Fruit fly (Drosophila melanogaster) whole organism, prepupa: Measurements from ENCODE around the gene CG17650.

Experiments used
- CG10631 ChIP-seq: fragments of 200-800 bp; sonication (Bioruptor generic); optimal IDR thresholded peaks from 2 replicates; lab custom pipeline; 2016; ENCODE audit warnings: missing biosample characterization, missing genetic modification characterization
- CG10669 ChIP-seq: fragments of 200-800 bp; sonication (Bioruptor generic); optimal IDR thresholded peaks from 3 replicates; lab custom pipeline; 2018; ENCODE audit warnings: missing biosample characterization, mild to moderate bottlenecking, missing genetic modification characterization, moderate library complexity
- CG11294 ChIP-seq: fragments of 200-800 bp; sonication (Bioruptor generic); IDR thresholded peaks from 2 replicates; pipeline ENCODE4 v1.3.6; 2022; ENCODE audit warnings: missing biosample characterization, missing genetic modification characterization
- CG11762 ChIP-seq: fragments of 200-800 bp; sonication (Bioruptor generic); optimal IDR thresholded peaks from 3 replicates; lab custom pipeline; 2016; ENCODE audit warnings: missing biosample characterization, missing genetic modification characterization; ENCODE audit not compliant: insufficient read depth
- CG11902 ChIP-seq: fragments of 200-800 bp; sonication (Bioruptor generic); optimal IDR thresholded peaks from 3 replicates; lab custom pipeline; 2016; ENCODE audit warnings: missing biosample characterization, missing genetic modification characterization
- CG15336 ChIP-seq: fragments of 200-800 bp; sonication (Bioruptor generic); IDR thresholded peaks from 2 replicates; pipeline ENCODE4 v1.3.6; 2022; ENCODE audit warnings: missing biosample characterization, missing genetic modification characterization
- CG1621 ChIP-seq: fragments of 200-800 bp; sonication (Bioruptor generic); optimal IDR thresholded peaks from 3 replicates; lab custom pipeline; 2018; ENCODE audit warnings: missing biosample characterization, mild to moderate bottlenecking, missing genetic modification characterization
- CG16779 ChIP-seq: fragments of 200-800 bp; sonication (Bioruptor generic); optimal IDR thresholded peaks from 3 replicates; lab custom pipeline; 2017; ENCODE audit warnings: missing biosample characterization, mild to moderate bottlenecking, missing genetic modification characterization
- CG3032 ChIP-seq: fragments of 200-800 bp; optimal IDR thresholded peaks from 2 replicates; lab custom pipeline; 2019; ENCODE audit warnings: missing biosample characterization, mild to moderate bottlenecking, missing genetic modification characterization, moderate library complexity
- CG32006 ChIP-seq: fragments of 200-800 bp; sonication (Bioruptor generic); optimal IDR thresholded peaks from 3 replicates; lab custom pipeline; 2017; ENCODE audit warnings: missing biosample characterization, mild to moderate bottlenecking, missing genetic modification characterization
- CG34406 ChIP-seq: fragments of 200-800 bp; sonication (Bioruptor generic); optimal IDR thresholded peaks from 3 replicates; lab custom pipeline; 2016; ENCODE audit warnings: missing biosample characterization, missing genetic modification characterization
- CG3919 ChIP-seq: fragments of 200-800 bp; sonication (Bioruptor generic); optimal IDR thresholded peaks from 3 replicates; lab custom pipeline; 2016; ENCODE audit warnings: missing biosample characterization, missing genetic modification characterization
- CG4318 ChIP-seq: fragments of 200-800 bp; sonication (Bioruptor generic); optimal IDR thresholded peaks from 3 replicates; lab custom pipeline; 2017; ENCODE audit warnings: missing biosample characterization, mild to moderate bottlenecking, missing genetic modification characterization
- CG6276 ChIP-seq: fragments of 200-800 bp; sonication (Bioruptor generic); optimal IDR thresholded peaks from 2 replicates; lab custom pipeline; 2017; ENCODE audit warnings: missing biosample characterization, mild to moderate bottlenecking, missing genetic modification characterization
- CG6792 ChIP-seq: fragments of 200-800 bp; sonication (Bioruptor generic); optimal IDR thresholded peaks from 3 replicates; lab custom pipeline; 2016; ENCODE audit warnings: missing biosample characterization, missing genetic modification characterization
- CG6808 ChIP-seq: fragments of 200-800 bp; sonication (Bioruptor generic); optimal IDR thresholded peaks from 3 replicates; lab custom pipeline; 2017; ENCODE audit warnings: missing biosample characterization, missing genetic modification characterization, mild to moderate bottlenecking, moderate library complexity, missing genetic modification reagents
- CG6854 ChIP-seq: fragments of 200-800 bp; sonication (Bioruptor generic); optimal IDR thresholded peaks from 2 replicates; lab custom pipeline; 2017; ENCODE audit warnings: missing biosample characterization, mild to moderate bottlenecking, missing genetic modification characterization
- CG8119 ChIP-seq: fragments of 200-800 bp; sonication (Bioruptor generic); IDR thresholded peaks from 3 replicates; pipeline ENCODE4 v1.3.6; 2022; ENCODE audit warnings: missing biosample characterization, missing genetic modification characterization
- CG8632 ChIP-seq: fragments of 200-800 bp; sonication (Bioruptor generic); optimal IDR thresholded peaks from 3 replicates; lab custom pipeline; 2016; ENCODE audit warnings: missing biosample characterization, missing genetic modification characterization
- Eip75B ChIP-seq: fragments of 200-800 bp; sonication (Bioruptor generic); optimal IDR thresholded peaks from 3 replicates; lab custom pipeline; 2016; ENCODE audit warnings: missing biosample characterization, missing genetic modification characterization
- Eip78C ChIP-seq: fragments of 200-800 bp; sonication (Bioruptor generic); peaks from one replicate; lab custom pipeline; 2016; ENCODE audit warnings: missing biosample characterization, missing genetic modification characterization
- Eip93F ChIP-seq: fragments of 200-800 bp; sonication (Bioruptor generic); optimal IDR thresholded peaks from 2 replicates; lab custom pipeline; 2016; ENCODE audit warnings: missing biosample characterization, mild to moderate bottlenecking, missing genetic modification characterization
- Ets21C ChIP-seq: fragments of 200-800 bp; sonication (Bioruptor generic); optimal IDR thresholded peaks from 3 replicates; lab custom pipeline; 2016; ENCODE audit warnings: missing biosample characterization, missing genetic modification characterization
- Ets96B ChIP-seq: fragments of 200-800 bp; optimal IDR thresholded peaks from 2 replicates; lab custom pipeline; 2019; ENCODE audit warnings: missing biosample characterization, mild to moderate bottlenecking, missing genetic modification characterization, moderate library complexity
- Gug ChIP-seq: fragments of 200-800 bp; sonication (Bioruptor generic); IDR thresholded peaks from 2 replicates; pipeline ENCODE4 v1.3.6; 2022; ENCODE audit warnings: missing biosample characterization, missing genetic modification characterization
- Hr38 ChIP-seq: sonication (Bioruptor generic); optimal IDR thresholded peaks from 2 replicates; lab custom pipeline; 2016; ENCODE audit warnings: missing biosample characterization, missing genetic modification characterization
- Hr4 ChIP-seq: fragments of 200-800 bp; sonication (Bioruptor generic); optimal IDR thresholded peaks from 3 replicates; lab custom pipeline; 2016; ENCODE audit warnings: missing biosample characterization, missing genetic modification characterization
- Lpt ChIP-seq: fragments of 200-800 bp; sonication (Bioruptor generic); optimal IDR thresholded peaks from 3 replicates; lab custom pipeline; 2016; ENCODE audit warnings: missing biosample characterization, missing genetic modification characterization
- Met ChIP-seq: fragments of 200-800 bp; sonication (Bioruptor generic); optimal IDR thresholded peaks from 3 replicates; lab custom pipeline; 2016; ENCODE audit warnings: missing biosample characterization, missing genetic modification characterization
- OdsH ChIP-seq: fragments of 200-800 bp; sonication (Bioruptor generic); optimal IDR thresholded peaks from 3 replicates; lab custom pipeline; 2016; ENCODE audit warnings: missing biosample characterization, missing genetic modification characterization
- Smox ChIP-seq: fragments of 200-800 bp; sonication (Bioruptor generic); optimal IDR thresholded peaks from 3 replicates; lab custom pipeline; 2016; ENCODE audit warnings: missing biosample characterization, missing genetic modification characterization
- Sox102F ChIP-seq: fragments of 200-800 bp; sonication (Bioruptor generic); optimal IDR thresholded peaks from 2 replicates; lab custom pipeline; 2016; ENCODE audit warnings: missing biosample characterization, mild to moderate bottlenecking, missing genetic modification characterization
- Sox14 ChIP-seq: fragments of 200-800 bp; sonication (Bioruptor generic); optimal IDR thresholded peaks from 3 replicates; lab custom pipeline; 2016; ENCODE audit warnings: missing biosample characterization, missing genetic modification characterization
- Sox15 ChIP-seq: fragments of 200-800 bp; sonication (Bioruptor generic); optimal IDR thresholded peaks from 3 replicates; lab custom pipeline; 2016; ENCODE audit warnings: missing biosample characterization, missing genetic modification characterization
- achi ChIP-seq: fragments of 200-800 bp; sonication (Bioruptor generic); optimal IDR thresholded peaks from 3 replicates; lab custom pipeline; 2016; ENCODE audit warnings: missing biosample characterization, missing genetic modification characterization
- acj6 ChIP-seq: fragments of 200-800 bp; sonication (Bioruptor generic); optimal IDR thresholded peaks from 3 replicates; lab custom pipeline; 2016; ENCODE audit warnings: missing biosample characterization, missing genetic modification characterization
- cyc ChIP-seq: fragments of 200-800 bp; sonication (Bioruptor generic); optimal IDR thresholded peaks from 3 replicates; lab custom pipeline; 2016; ENCODE audit warnings: missing biosample characterization, missing genetic modification characterization
- dac ChIP-seq: fragments of 200-800 bp; sonication (Bioruptor generic); optimal IDR thresholded peaks from 2 replicates; lab custom pipeline; 2017; ENCODE audit warnings: missing biosample characterization, mild to moderate bottlenecking, missing genetic modification characterization
- dsx ChIP-seq: fragments of 200-800 bp; optimal IDR thresholded peaks from 3 replicates; lab custom pipeline; 2019; ENCODE audit warnings: missing biosample characterization, mild to moderate bottlenecking, missing genetic modification characterization, moderate library complexity; ENCODE audit not compliant: poor library complexity, severe bottlenecking
- eg ChIP-seq: fragments of 200-800 bp; sonication (Bioruptor generic); IDR thresholded peaks from 3 replicates; pipeline ENCODE4 v1.3.6; 2022; ENCODE audit warnings: missing biosample characterization, missing genetic modification characterization
- esn ChIP-seq: fragments of 200-800 bp; sonication (Bioruptor generic); optimal IDR thresholded peaks from 2 replicates; lab custom pipeline; 2016; ENCODE audit warnings: missing biosample characterization, mild to moderate bottlenecking, missing genetic modification characterization, moderate library complexity
- fd59A ChIP-seq: fragments of 200-800 bp; sonication (Bioruptor generic); optimal IDR thresholded peaks from 2 replicates; lab custom pipeline; 2017; ENCODE audit warnings: missing biosample characterization, mild to moderate bottlenecking, missing genetic modification characterization, missing genetic modification reagents
- fd85E ChIP-seq: fragments of 200-800 bp; sonication (Bioruptor generic); optimal IDR thresholded peaks from 3 replicates; lab custom pipeline; 2016; ENCODE audit warnings: missing biosample characterization, missing genetic modification characterization
- fkh ChIP-seq: fragments of 200-800 bp; sonication (Bioruptor generic); optimal IDR thresholded peaks from 3 replicates; lab custom pipeline; 2017; ENCODE audit warnings: missing biosample characterization, mild to moderate bottlenecking, missing genetic modification characterization, moderate library complexity
- lz ChIP-seq: fragments of 200-800 bp; sonication (Bioruptor generic); optimal IDR thresholded peaks from 3 replicates; lab custom pipeline; 2016; ENCODE audit warnings: missing biosample characterization, missing genetic modification characterization
- net ChIP-seq: fragments of 200-800 bp; sonication (Bioruptor generic); optimal IDR thresholded peaks from 3 replicates; lab custom pipeline; 2016; ENCODE audit warnings: missing biosample characterization, missing genetic modification characterization
- pdm3 ChIP-seq: fragments of 200-800 bp; sonication (Bioruptor generic); optimal IDR thresholded peaks from 3 replicates; lab custom pipeline; 2016; ENCODE audit warnings: missing biosample characterization, missing genetic modification characterization
- salr ChIP-seq, 2 experiments: fragments of 200-800 bp; sonication (Bioruptor generic); optimal IDR thresholded peaks; 3 replicates each; lab custom pipeline; 2016 to 2018; ENCODE audit warnings: missing biosample characterization in 2 of 2, missing genetic modification characterization in 2 of 2, mild to moderate bottlenecking in 1 of 2
- spab ChIP-seq: fragments of 200-800 bp; sonication (Bioruptor generic); optimal IDR thresholded peaks from 2 replicates; lab custom pipeline; 2017; ENCODE audit warnings: missing biosample characterization, mild to moderate bottlenecking, missing genetic modification characterization, missing genetic modification reagents
- ss ChIP-seq, 2 experiments: fragments of 200-800 bp; sonication (Bioruptor generic); optimal IDR thresholded peaks; 2 replicates in 1 of 2; 3 replicates in 1 of 2; lab custom pipeline; 2017 to 2018; ENCODE audit warnings: mild to moderate bottlenecking in 2 of 2, missing biosample characterization in 2 of 2, missing genetic modification characterization in 2 of 2, moderate library complexity in 1 of 2
- svp ChIP-seq: fragments of 200-800 bp; sonication (Bioruptor generic); peaks from one replicate; lab custom pipeline; 2016; ENCODE audit warnings: missing biosample characterization, missing genetic modification characterization
- topi ChIP-seq: fragments of 200-800 bp; sonication (Bioruptor generic); optimal IDR thresholded peaks from 3 replicates; lab custom pipeline; 2016; ENCODE audit warnings: missing biosample characterization, missing genetic modification characterization

The CG17650 gene

DNA sequence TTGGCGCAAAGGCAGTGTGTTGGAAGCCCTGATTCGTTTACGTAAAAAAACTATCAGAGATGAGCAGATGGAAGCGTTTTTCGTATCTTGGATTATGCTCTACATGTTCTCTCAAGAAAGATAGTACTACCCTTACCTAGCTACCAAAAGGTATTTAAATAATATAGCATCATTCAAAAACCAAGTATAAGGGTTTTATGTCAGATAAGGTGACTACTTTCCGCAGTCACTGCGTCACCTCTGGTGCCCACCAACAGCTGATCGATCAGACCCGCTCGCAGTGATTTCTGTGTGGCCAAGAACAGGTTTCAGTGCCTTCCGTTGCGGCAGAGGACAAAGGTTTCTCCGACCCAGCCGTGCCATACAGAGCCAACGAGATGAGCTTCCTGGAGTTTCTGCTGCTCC is 29.3 kb downstream of the CG17650 start, which contains the start of the genes Eno and CG31937:
Eno (minus strand) TSS at position 30 of the 405 bp plus-strand sequence.
CG31937 (plus strand) TSS at position 281 of the 405 bp plus-strand sequence.
- TF ChIP-seq salr (GFP tag; optimal IDR thresholded peaks at IDR 0.05; lab: Kevin White, UChicago) (peak in 1 of 2 experiments; percentile 47), CG8119 (GFP tag; lab: Robert Waterston, UW) (peak; percentile 67), achi (GFP tag; lab: Kevin White, UChicago) (peak; percentile 47), CG11294 (GFP tag; lab: Robert Waterston, UW) (no peak), Ets21C (GFP tag; lab: Kevin White, UChicago) (peak; percentile 41), OdsH (GFP tag; lab: Kevin White, UChicago) (peak; percentile 72), ss (GFP tag; optimal IDR thresholded peaks at IDR 0.05; lab: Kevin White, UChicago) (peak in 1 of 2 experiments; percentile 30), svp (GFP tag; lab: Kevin White, UChicago) (peak; percentile 85), dac (GFP tag; lab: Kevin White, UChicago) (peak; percentile 73), CG32006 (GFP tag; lab: Kevin White, UChicago) (peak; percentile 74), Hr4 (GFP tag; lab: Kevin White, UChicago) (peak; percentile 77), topi (GFP tag; lab: Kevin White, UChicago) (peak; percentile 49), pdm3 (GFP tag; lab: Kevin White, UChicago) (peak; percentile 76), Hr38 (GFP tag; lab: Kevin White, UChicago) (peak; percentile 13), CG11762 (peak; percentile 34), CG4318 (GFP tag; lab: Kevin White, UChicago) (peak; percentile 41), CG3032 (tag; lab: Kevin White, UChicago) (peak; percentile 54), Gug (GFP tag; lab: Robert Waterston, UW) (peak; percentile 49), CG6808 (GFP tag; lab: Kevin White, UChicago) (peak; percentile 42), Eip78C (peak; percentile 76), fd59A (GFP tag; lab: Kevin White, UChicago) (no peak), net (peak; percentile 57), CG11902 (GFP tag; lab: Kevin White, UChicago) (no peak), Sox15 (GFP tag; lab: Kevin White, UChicago) (no peak), esn (GFP tag; lab: Kevin White, UChicago) (peak; percentile 74), CG10669 (GFP tag; lab: Kevin White, UChicago) (peak; percentile 1), CG10631 (peak; percentile 54), Sox14 (GFP tag; lab: Kevin White, UChicago) (peak; percentile 81), CG6792 (peak; percentile 9), eg (peak; percentile 42; the same call in 2 of the 3 replicates), Eip75B (peak; percentile 43), dsx (peak; percentile 15), spab (GFP tag; lab: Kevin White, UChicago) (no peak), CG1621 (tag; lab: Kevin White, UChicago) (peak; percentile 41), cyc (GFP tag; lab: Kevin White, UChicago) (peak; percentile 32), CG6854 (peak; percentile 21), CG15336 (GFP tag; lab: Robert Waterston, UW) (peak; percentile 61), fkh (GFP tag; lab: Kevin White, UChicago) (no peak), Eip93F (no peak), fd85E (no peak), CG6276 (GFP tag; lab: Kevin White, UChicago) (peak; percentile 56), Met (GFP tag; lab: Kevin White, UChicago) (peak; percentile 48), Sox102F (GFP tag; lab: Kevin White, UChicago) (peak; percentile 64), lz (GFP tag; lab: Kevin White, UChicago) (peak; percentile 47), CG34406 (GFP tag; lab: Kevin White, UChicago) (peak; percentile 19), CG3919 (GFP tag; lab: Kevin White, UChicago) (peak; percentile 51), CG8632 (GFP tag; lab: Kevin White, UChicago) (no peak), acj6 (peak; percentile 44), CG16779 (tag; lab: Kevin White, UChicago) (peak; percentile 16), Ets96B (tag; lab: Kevin White, UChicago) (peak; percentile 15), Lpt (GFP tag; lab: Kevin White, UChicago) (peak; percentile 28), Smox (GFP tag; lab: Kevin White, UChicago) (peak; percentile 29)
